Worm (Caenorhabditis elegans) whole organism, midembryonic: Measurements from ENCODE around the gene Y102A5C.27.

Experiments used
- T22C8.4 ChIP-seq: fragments of 200-800 bp; sonication (Bioruptor generic); IDR thresholded peaks from 2 replicates; pipeline ENCODE4 v1.3.6; 2022; ENCODE audit warnings: missing genetic modification characterization, missing compliant biosample characterization
- cog-1 ChIP-seq: sonication (generic microtip); optimal IDR thresholded peaks from 2 replicates; lab custom pipeline; 2016; ENCODE audit warnings: missing genetic modification characterization, missing compliant biosample characterization
- flt-1 ChIP-seq: fragments of 200-800 bp; sonication (Bioruptor generic); IDR thresholded peaks from 2 replicates; pipeline ENCODE4 v1.3.6; 2022; ENCODE audit warnings: missing genetic modification characterization, missing compliant biosample characterization

DNA sequence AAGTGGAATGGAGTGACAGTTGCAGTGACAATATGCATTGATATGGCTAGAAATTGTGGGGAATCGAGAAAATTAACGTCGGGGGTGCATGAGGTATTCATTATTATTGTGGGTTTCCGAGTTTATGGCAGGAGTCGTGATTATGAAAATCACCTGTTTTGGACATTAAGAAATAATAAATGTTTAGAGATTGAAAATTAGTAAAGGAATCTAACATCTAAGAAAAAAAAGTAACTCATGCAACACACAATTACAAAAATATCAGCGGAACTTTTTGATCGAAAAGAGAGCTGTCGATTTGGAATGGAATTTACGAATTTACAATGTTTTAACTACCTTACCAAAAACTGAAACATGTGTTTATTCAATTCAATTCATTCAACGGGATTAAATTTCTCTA, 33.7 kb downstream of the Y102A5C.27 start, which contains the start of gene srh-206:
- TF ChIP-seq T22C8.4 (GFP tag; lab: Robert Waterston, UW) (no peak), flt-1 (GFP tag; lab: Robert Waterston, UW) (no peak), cog-1 (tag; lab: Kevin White, UChicago) (no peak)
